Worm (Caenorhabditis elegans) whole organism, young adult: ENCODE data around the gene R09D1.12.

Experiments used
- B0336.3 ChIP-seq: fragments of 200-800 bp; sonication (Bioruptor generic); IDR thresholded peaks from 2 replicates; pipeline ENCODE4 v1.3.6; 2022; ENCODE audit warnings: missing genetic modification characterization, missing compliant biosample characterization
- D2030.7 ChIP-seq: fragments of 200-800 bp; sonication (Bioruptor generic); IDR thresholded peaks from 2 replicates; pipeline ENCODE4 v1.3.6; 2022; ENCODE audit warnings: missing genetic modification reagents, missing genetic modification characterization, missing compliant biosample characterization
- F22D6.2 ChIP-seq: sonication (generic microtip); optimal IDR thresholded peaks from 2 replicates; lab custom pipeline; 2016; ENCODE audit warnings: mild to moderate bottlenecking, missing genetic modification characterization, missing compliant biosample characterization
- F23B12.7 ChIP-seq: sonication (generic microtip); optimal IDR thresholded peaks from 2 replicates; lab custom pipeline; 2017; ENCODE audit warnings: missing genetic modification characterization, mild to moderate bottlenecking, missing compliant biosample characterization, antibody characterized with exemption, moderate library complexity; ENCODE audit not compliant: insufficient read depth
- F37B4.10 ChIP-seq: fragments of 200-800 bp; sonication (Bioruptor generic); IDR thresholded peaks from 2 replicates; pipeline ENCODE4 v1.3.6; 2022; ENCODE audit warnings: missing genetic modification characterization, missing compliant biosample characterization
- F55B11.4 ChIP-seq: sonication (generic microtip); optimal IDR thresholded peaks from 2 replicates; lab custom pipeline; 2016; ENCODE audit warnings: missing compliant biosample characterization, missing genetic modification characterization, borderline replicate concordance; ENCODE audit not compliant: insufficient read depth
- F57A8.1 ChIP-seq: fragments of 200-800 bp; sonication (Bioruptor generic); optimal IDR thresholded peaks from 2 replicates; lab custom pipeline; 2018; ENCODE audit warnings: mild to moderate bottlenecking, missing genetic modification characterization, moderate library complexity, missing compliant biosample characterization
- T26A5.8 ChIP-seq: sonication (generic microtip); optimal IDR thresholded peaks from 2 replicates; lab custom pipeline; 2016; ENCODE audit warnings: missing genetic modification characterization, missing compliant biosample characterization
- atf-7 ChIP-seq: sonication (generic microtip); optimal IDR thresholded peaks from 2 replicates; lab custom pipeline; 2017; ENCODE audit warnings: mild to moderate bottlenecking, missing genetic modification characterization, missing compliant biosample characterization
- attf-6 ChIP-seq: fragments of 200-800 bp; sonication (Bioruptor generic); IDR thresholded peaks from 2 replicates; pipeline ENCODE4 v1.3.6; 2022; ENCODE audit warnings: missing genetic modification reagents, missing genetic modification characterization, missing compliant biosample characterization
- ccch-3 ChIP-seq: fragments of 200-800 bp; sonication (Bioruptor generic); optimal IDR thresholded peaks from 2 replicates; lab custom pipeline; 2018; ENCODE audit warnings: mild to moderate bottlenecking, missing genetic modification characterization, missing compliant biosample characterization
- ceh-100 ChIP-seq: fragments of 200-800 bp; sonication (Bioruptor generic); IDR thresholded peaks from 2 replicates; pipeline ENCODE4 v1.3.6; 2022; ENCODE audit warnings: missing genetic modification reagents, missing genetic modification characterization, missing compliant biosample characterization
- chd-7 ChIP-seq: sonication (generic microtip); optimal IDR thresholded peaks from 2 replicates; lab custom pipeline; 2016; ENCODE audit warnings: mild to moderate bottlenecking, missing genetic modification characterization, moderate library complexity, missing compliant biosample characterization
- egl-44 ChIP-seq: fragments of 200-800 bp; sonication (Bioruptor generic); IDR thresholded peaks from 2 replicates; pipeline ENCODE4 v1.3.6; 2022; ENCODE audit warnings: missing genetic modification reagents, missing genetic modification characterization, missing compliant biosample characterization
- hlh-12 ChIP-seq: sonication (generic microtip); optimal IDR thresholded peaks from 2 replicates; lab custom pipeline; 2016; ENCODE audit warnings: missing genetic modification characterization, missing compliant biosample characterization
- lin-26 ChIP-seq: fragments of 200-800 bp; sonication (Bioruptor generic); IDR thresholded peaks from 2 replicates; pipeline ENCODE4 v1.3.6; 2022; ENCODE audit warnings: missing genetic modification reagents, missing genetic modification characterization, missing compliant biosample characterization
- lsy-27 ChIP-seq: sonication (generic microtip); optimal IDR thresholded peaks from 2 replicates; lab custom pipeline; 2017; ENCODE audit warnings: missing genetic modification characterization, mild to moderate bottlenecking, missing compliant biosample characterization, antibody characterized with exemption, missing genotype, borderline replicate concordance; ENCODE audit not compliant: insufficient read depth
- madf-6 ChIP-seq: fragments of 200-800 bp; sonication (Bioruptor generic); IDR thresholded peaks from 2 replicates; pipeline ENCODE4 v1.3.6; 2022; ENCODE audit warnings: missing genetic modification reagents, missing genetic modification characterization, missing compliant biosample characterization
- mes-4 ChIP-seq: sonication (generic microtip); optimal IDR thresholded peaks from 2 replicates; lab custom pipeline; 2016; ENCODE audit warnings: missing genotype, missing genetic modification characterization, missing compliant biosample characterization
- mxl-1 ChIP-seq: sonication (generic microtip); optimal IDR thresholded peaks from 2 replicates; lab custom pipeline; 2016; ENCODE audit warnings: missing genetic modification characterization, missing compliant biosample characterization
- nfyb-1 ChIP-seq: fragments of 200-800 bp; sonication (Bioruptor generic); IDR thresholded peaks from 2 replicates; pipeline ENCODE4 v1.3.6; 2022; ENCODE audit warnings: missing genetic modification reagents, missing genetic modification characterization, missing compliant biosample characterization
- nhr-179 ChIP-seq: sonication (generic microtip); optimal IDR thresholded peaks from 2 replicates; lab custom pipeline; 2016; ENCODE audit warnings: mild to moderate bottlenecking, missing genetic modification characterization, missing compliant biosample characterization
- nhr-80 ChIP-seq: sonication (generic microtip); optimal IDR thresholded peaks from 2 replicates; lab custom pipeline; 2016; ENCODE audit warnings: missing genetic modification characterization, missing compliant biosample characterization
- nhr-90 ChIP-seq: sonication (generic microtip); optimal IDR thresholded peaks from 2 replicates; lab custom pipeline; 2016; ENCODE audit warnings: missing genotype, mild to moderate bottlenecking, missing genetic modification characterization, missing compliant biosample characterization
- snpc-1.3 ChIP-seq: sonication (generic microtip); optimal IDR thresholded peaks from 2 replicates; lab custom pipeline; 2017; ENCODE audit warnings: missing genetic modification characterization, mild to moderate bottlenecking, missing compliant biosample characterization, antibody characterized with exemption, moderate library complexity, missing genotype, missing genetic modification reagents; ENCODE audit not compliant: insufficient read depth
- sptf-2 ChIP-seq: fragments of 200-800 bp; sonication (Bioruptor generic); optimal IDR thresholded peaks from 2 replicates; lab custom pipeline; 2018; ENCODE audit warnings: mild to moderate bottlenecking, missing genetic modification characterization, missing compliant biosample characterization
- tlf-1 ChIP-seq: fragments of 200-800 bp; sonication (Bioruptor generic); optimal IDR thresholded peaks from 2 replicates; lab custom pipeline; 2018; ENCODE audit warnings: mild to moderate bottlenecking, missing genetic modification characterization, missing compliant biosample characterization
- xnd-1 ChIP-seq: sonication (generic microtip); optimal IDR thresholded peaks from 2 replicates; lab custom pipeline; 2016; ENCODE audit warnings: missing genotype, missing genetic modification reagents, missing genetic modification characterization, missing compliant biosample characterization
- zfh-2 ChIP-seq: fragments of 200-800 bp; sonication (Bioruptor generic); conservative IDR thresholded peaks from 2 replicates; pipeline ENCODE4 v1.3.6; 2022; ENCODE audit warnings: missing genetic modification reagents, missing genetic modification characterization, missing compliant biosample characterization
- zim-3 ChIP-seq: sonication (generic microtip); optimal IDR thresholded peaks from 2 replicates; lab custom pipeline; 2017; ENCODE audit warnings: mild to moderate bottlenecking, missing genetic modification characterization, moderate library complexity, missing compliant biosample characterization
- ztf-25 ChIP-seq: fragments of 200-800 bp; sonication (Bioruptor generic); IDR thresholded peaks from 2 replicates; pipeline ENCODE4 v1.3.6; 2022; ENCODE audit warnings: missing genetic modification reagents, missing genetic modification characterization, missing compliant biosample characterization
- ztf-28 ChIP-seq: fragments of 200-800 bp; sonication (Bioruptor generic); IDR thresholded peaks from 2 replicates; pipeline ENCODE4 v1.3.6; 2022; ENCODE audit warnings: missing genetic modification reagents, missing genetic modification characterization, missing compliant biosample characterization
- ztf-3 ChIP-seq: fragments of 200-800 bp; sonication (Bioruptor generic); optimal IDR thresholded peaks from 2 replicates; lab custom pipeline; 2018; ENCODE audit warnings: mild to moderate bottlenecking, missing genetic modification characterization, missing compliant biosample characterization
- ztf-6 ChIP-seq: fragments of 200-800 bp; sonication (Bioruptor generic); IDR thresholded peaks from 2 replicates; pipeline ENCODE4 v1.3.6; 2022; ENCODE audit warnings: missing genetic modification reagents, missing genetic modification characterization, missing compliant biosample characterization

R09D1.12 gene

DNA sequence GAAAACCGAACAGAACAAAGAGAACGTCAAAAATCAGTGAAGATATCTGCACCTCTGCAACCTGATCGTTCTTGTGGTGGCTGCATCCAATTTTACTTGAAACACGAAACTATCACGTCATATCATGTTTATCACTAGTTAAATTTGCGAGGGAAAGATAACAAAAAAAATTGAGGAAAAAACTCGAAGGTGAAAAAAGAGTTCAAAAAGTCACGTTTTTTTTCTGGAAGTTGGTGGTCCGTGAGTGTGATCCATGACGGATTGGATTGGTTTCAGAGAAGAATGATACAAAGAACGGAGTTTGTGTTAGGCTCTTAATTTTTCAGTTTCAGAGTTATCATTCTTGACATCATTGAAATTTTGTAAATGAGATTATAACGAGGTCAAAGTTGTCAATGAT, 30.5 kb upstream of the R09D1.12 start:
- peak; percentile 16 for TF ChIP-seq nhr-80 (tag; lab: Kevin White, UChicago)
- TF ChIP-seq atf-7 (tag; lab: Kevin White, UChicago), result peak; percentile 29
- TF ChIP-seq D2030.7 (GFP tag; lab: Robert Waterston, UW), result no peak
- TF ChIP-seq, all 124 proteins: peak for 2

ce11 chrII:9481427-9481826, 29.4 kb upstream of the R09D1.12 start:
- no peak for TF ChIP-seq F37B4.10 (GFP tag; lab: Robert Waterston, UW)

DNA sequence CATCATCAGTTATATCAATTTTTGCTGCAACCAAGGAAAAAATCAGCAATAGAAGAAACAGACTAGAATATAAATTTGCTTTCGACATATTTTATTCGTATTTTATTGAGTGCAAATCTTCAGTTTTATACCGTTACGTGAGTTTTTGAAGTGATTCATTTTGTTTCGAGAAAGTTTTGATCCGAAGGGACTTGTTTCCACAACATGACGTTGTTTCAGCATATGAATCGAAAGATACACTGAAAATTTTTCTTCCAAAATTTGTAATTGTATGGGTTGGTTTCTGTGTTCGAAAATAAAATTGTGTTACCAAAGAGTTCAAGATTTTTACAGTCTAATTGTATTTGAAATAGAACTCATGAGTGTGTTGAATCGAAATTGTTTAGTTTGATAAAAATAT, 27.9 kb upstream of the R09D1.12 start, which contains the start of gene T19H5.7:
T19H5.7 (minus strand) TSS at position 101 of the 400 bp plus-strand sequence.
- no peak for TF ChIP-seq nhr-90 (tag; lab: Kevin White, UChicago)
- TF ChIP-seq ztf-3 (GFP tag; lab: Kevin White, UChicago), result no peak
- TF ChIP-seq xnd-1 (tag; lab: Kevin White, UChicago), result no peak
- TF ChIP-seq nhr-80 (tag; lab: Kevin White, UChicago), result no peak
- no peak for TF ChIP-seq F23B12.7 (tag; lab: Kevin White, UChicago)
- TF ChIP-seq mes-4, result no peak
- no peak for TF ChIP-seq lsy-27 (tag; lab: Kevin White, UChicago)
- TF ChIP-seq B0336.3, result no peak
- no peak for TF ChIP-seq F37B4.10 (GFP tag; lab: Robert Waterston, UW)
- no peak for TF ChIP-seq ccch-3
- TF ChIP-seq sptf-2 (GFP tag; lab: Kevin White, UChicago), result no peak
- no peak for TF ChIP-seq D2030.7 (GFP tag; lab: Robert Waterston, UW)
- no peak for TF ChIP-seq mxl-1 (tag; lab: Kevin White, UChicago)
- TF ChIP-seq madf-6 (GFP tag; lab: Robert Waterston, UW), result no peak
- no peak for TF ChIP-seq ztf-25

- TF ChIP-seq zim-3, result no peak
- TF ChIP-seq attf-6 (GFP tag; lab: Robert Waterston, UW), result no peak
- TF ChIP-seq hlh-12 (tag; lab: Kevin White, UChicago), result no peak
- TF ChIP-seq zfh-2, result no peak
- TF ChIP-seq sptf-2 (GFP tag; lab: Kevin White, UChicago), result no peak
- no peak for TF ChIP-seq mes-4
- TF ChIP-seq ztf-28 (GFP tag; lab: Robert Waterston, UW), result no peak
- no peak for TF ChIP-seq nfyb-1 (GFP tag; lab: Robert Waterston, UW)
- no peak for TF ChIP-seq ceh-100 (GFP tag; lab: Robert Waterston, UW)
- no peak for TF ChIP-seq F57A8.1 (GFP tag; lab: Kevin White, UChicago)
- TF ChIP-seq nhr-179 (tag; lab: Kevin White, UChicago), result no peak
- TF ChIP-seq snpc-1.3 (tag; lab: Kevin White, UChicago), result no peak
- TF ChIP-seq egl-44 (GFP tag; lab: Robert Waterston, UW), result no peak
- TF ChIP-seq F55B11.4, result no peak
- TF ChIP-seq ztf-6 (GFP tag; lab: Robert Waterston, UW), result no peak
- no peak for TF ChIP-seq chd-7 (tag; lab: Kevin White, UChicago)
- no peak for TF ChIP-seq lin-26 (GFP tag; lab: Robert Waterston, UW)
- no peak for TF ChIP-seq tlf-1 (GFP tag; lab: Kevin White, UChicago)
- TF ChIP-seq T26A5.8 (tag; lab: Kevin White, UChicago), result no peak
- TF ChIP-seq F22D6.2 (tag; lab: Kevin White, UChicago), result no peak
These were observed 25.5 kb upstream of the R09D1.12 start, which contains the start of gene chil-27 for ce11 chrII:9477567-9477966. Gene chil-27 (plus strand): TSS chrII:9477867.
